Worm (Caenorhabditis elegans) whole organism, L3 larva: Measurements from ENCODE around the gene nhr-253.

ENCODE experiments used
- R02D3.7 ChIP-seq: fragments of 150-350 bp; optimal IDR thresholded peaks from 2 replicates; lab custom pipeline; 2014; ENCODE audit warnings: missing biosample characterization, missing genetic modification characterization
- ZK546.5 ChIP-seq: sonication (generic microtip); optimal IDR thresholded peaks from 2 replicates; lab custom pipeline; 2017; ENCODE audit warnings: missing biosample characterization, missing genetic modification characterization
- aly-2 ChIP-seq: fragments of 150-350 bp; optimal IDR thresholded peaks from 2 replicates; lab custom pipeline; 2014; ENCODE audit warnings: missing biosample characterization, missing genetic modification characterization
- ama-1 ChIP-seq: fragments of 150-350 bp; optimal IDR thresholded peaks from 2 replicates; lab custom pipeline; 2018
- ceh-16 ChIP-seq: sonication (generic microtip); optimal IDR thresholded peaks from 2 replicates; lab custom pipeline; 2017; ENCODE audit warnings: missing biosample characterization, missing genetic modification characterization
- ceh-28 ChIP-seq: fragments of 150-350 bp; optimal IDR thresholded peaks from 2 replicates; lab custom pipeline; 2014; ENCODE audit warnings: missing biosample characterization, missing genetic modification reagents, missing genetic modification characterization
- ceh-82 ChIP-seq: fragments of 150-350 bp; optimal IDR thresholded peaks from 2 replicates; lab custom pipeline; 2014; ENCODE audit warnings: missing biosample characterization, missing genetic modification characterization
- ceh-9 ChIP-seq: sonication (generic microtip); optimal IDR thresholded peaks from 2 replicates; lab custom pipeline; 2018; ENCODE audit warnings: missing biosample characterization, missing genetic modification characterization
- daf-12 ChIP-seq: fragments of 150-350 bp; optimal IDR thresholded peaks from 2 replicates; lab custom pipeline; 2014; ENCODE audit warnings: missing biosample characterization, missing genetic modification reagents, missing genetic modification characterization
- egl-27 ChIP-seq: sonication (generic microtip); optimal IDR thresholded peaks from 4 replicates; lab custom pipeline; 2017; ENCODE audit warnings: missing biosample characterization, missing genetic modification reagents, missing genetic modification characterization
- egl-5 ChIP-seq: fragments of 150-350 bp; optimal IDR thresholded peaks from 2 replicates; lab custom pipeline; 2017; ENCODE audit warnings: missing biosample characterization, missing genetic modification reagents, missing genetic modification characterization, inconsistent platforms
- elt-1 ChIP-seq: fragments of 150-350 bp; optimal IDR thresholded peaks from 2 replicates; lab custom pipeline; 2014; ENCODE audit warnings: missing biosample characterization, missing genetic modification characterization
- elt-2 ChIP-seq: sonication (generic microtip); optimal IDR thresholded peaks from 2 replicates; lab custom pipeline; 2016; ENCODE audit warnings: missing genetic modification reagents, mild to moderate bottlenecking, missing genetic modification characterization, missing compliant biosample characterization
- elt-3 ChIP-seq, 3 experiments: fragments of 150-350 bp in 1 of 3; sonication (generic microtip) in 2 of 3; optimal IDR thresholded peaks; 2 replicates in 2 of 3; 4 replicates in 1 of 3; lab custom pipeline; 2014 to 2017; ENCODE audit warnings: missing biosample characterization in 3 of 3, missing genetic modification characterization in 3 of 3
- eor-1 ChIP-seq, 2 experiments: fragments of 150-350 bp; optimal IDR thresholded peaks; 2 replicates each; lab custom pipeline; 2014 to 2018; ENCODE audit warnings: missing biosample characterization in 2 of 2, missing genetic modification characterization in 2 of 2
- fkh-10 ChIP-seq: sonication (generic microtip); optimal IDR thresholded peaks from 2 replicates; lab custom pipeline; 2017; ENCODE audit warnings: missing biosample characterization, missing genetic modification reagents, missing genetic modification characterization
- fkh-2 ChIP-seq: fragments of 150-350 bp; optimal IDR thresholded peaks from 2 replicates; lab custom pipeline; 2014; ENCODE audit warnings: missing biosample characterization, missing genetic modification reagents, missing genetic modification characterization
- fos-1 ChIP-seq: fragments of 150-350 bp; optimal IDR thresholded peaks from 2 replicates; lab custom pipeline; 2014; ENCODE audit warnings: missing biosample characterization, missing genetic modification characterization
- hmg-11 ChIP-seq: sonication (generic microtip); optimal IDR thresholded peaks from 2 replicates; lab custom pipeline; 2016; ENCODE audit warnings: missing genetic modification characterization, missing compliant biosample characterization
- lin-39 ChIP-seq: fragments of 150-350 bp; optimal IDR thresholded peaks from 2 replicates; lab custom pipeline; 2018; ENCODE audit warnings: missing biosample characterization, missing genetic modification reagents, missing genetic modification characterization
- mdl-1 ChIP-seq: fragments of 150-350 bp; optimal IDR thresholded peaks from 2 replicates; lab custom pipeline; 2014; ENCODE audit warnings: missing biosample characterization, missing genetic modification characterization
- mml-1 ChIP-seq: fragments of 150-350 bp; sonication (generic microtip); optimal IDR thresholded peaks from 3 replicates; lab custom pipeline; 2014; ENCODE audit warnings: missing biosample characterization, missing genetic modification characterization
- nfya-1 ChIP-seq: sonication (generic microtip); optimal IDR thresholded peaks from 2 replicates; lab custom pipeline; 2017; ENCODE audit warnings: missing genetic modification characterization, mild to moderate bottlenecking, missing compliant biosample characterization, antibody characterized with exemption, moderate library complexity; ENCODE audit not compliant: insufficient read depth
- nhr-12 ChIP-seq: fragments of 150-350 bp; optimal IDR thresholded peaks from 2 replicates; lab custom pipeline; 2014; ENCODE audit warnings: missing biosample characterization, missing genetic modification characterization
- nhr-23 ChIP-seq: fragments of 150-350 bp; optimal IDR thresholded peaks from 2 replicates; lab custom pipeline; 2014; ENCODE audit warnings: missing biosample characterization, missing genetic modification reagents, missing genetic modification characterization
- nhr-237 ChIP-seq: fragments of 150-350 bp; optimal IDR thresholded peaks from 2 replicates; lab custom pipeline; 2014; ENCODE audit warnings: missing biosample characterization, missing genetic modification characterization
- nhr-25 ChIP-seq: sonication (generic microtip); optimal IDR thresholded peaks from 2 replicates; lab custom pipeline; 2017; ENCODE audit warnings: missing biosample characterization, missing genetic modification characterization
- nhr-67 ChIP-seq: fragments of 150-350 bp; optimal IDR thresholded peaks from 2 replicates; lab custom pipeline; 2014; ENCODE audit warnings: missing biosample characterization, missing genetic modification characterization
- nhr-76 ChIP-seq: fragments of 150-350 bp; sonication (generic microtip); optimal IDR thresholded peaks from 5 replicates; lab custom pipeline; 2014; ENCODE audit warnings: missing biosample characterization, missing genetic modification characterization
- nhr-77 ChIP-seq: fragments of 150-350 bp; optimal IDR thresholded peaks from 2 replicates; lab custom pipeline; 2014; ENCODE audit warnings: missing biosample characterization, missing genetic modification characterization
- pha-4 ChIP-seq: fragments of 150-350 bp; optimal IDR thresholded peaks from 2 replicates; lab custom pipeline; 2014; ENCODE audit warnings: missing biosample characterization, missing genetic modification reagents, missing genetic modification characterization
- sea-2 ChIP-seq: fragments of 150-350 bp; sonication (generic microtip); optimal IDR thresholded peaks from 4 replicates; lab custom pipeline; 2014; ENCODE audit warnings: missing biosample characterization, missing genetic modification reagents, missing genetic modification characterization
- skn-1 ChIP-seq: fragments of 150-350 bp; optimal IDR thresholded peaks from 2 replicates; lab custom pipeline; 2014; ENCODE audit warnings: missing biosample characterization, missing genetic modification characterization
- unc-39 ChIP-seq: sonication (generic microtip); optimal IDR thresholded peaks from 4 replicates; lab custom pipeline; 2017; ENCODE audit warnings: missing biosample characterization, missing genetic modification characterization
- unc-62 ChIP-seq: fragments of 150-350 bp; sonication (generic microtip); optimal IDR thresholded peaks from 4 replicates; lab custom pipeline; 2014; ENCODE audit warnings: missing biosample characterization, missing genetic modification reagents, missing genetic modification characterization
- zag-1 ChIP-seq: fragments of 150-350 bp; optimal IDR thresholded peaks from 2 replicates; lab custom pipeline; 2014; ENCODE audit warnings: missing biosample characterization, missing genetic modification characterization
- ztf-11 ChIP-seq: fragments of 150-350 bp; optimal IDR thresholded peaks from 2 replicates; lab custom pipeline; 2014; ENCODE audit warnings: missing biosample characterization, missing genetic modification characterization

Gene nhr-253

DNA sequence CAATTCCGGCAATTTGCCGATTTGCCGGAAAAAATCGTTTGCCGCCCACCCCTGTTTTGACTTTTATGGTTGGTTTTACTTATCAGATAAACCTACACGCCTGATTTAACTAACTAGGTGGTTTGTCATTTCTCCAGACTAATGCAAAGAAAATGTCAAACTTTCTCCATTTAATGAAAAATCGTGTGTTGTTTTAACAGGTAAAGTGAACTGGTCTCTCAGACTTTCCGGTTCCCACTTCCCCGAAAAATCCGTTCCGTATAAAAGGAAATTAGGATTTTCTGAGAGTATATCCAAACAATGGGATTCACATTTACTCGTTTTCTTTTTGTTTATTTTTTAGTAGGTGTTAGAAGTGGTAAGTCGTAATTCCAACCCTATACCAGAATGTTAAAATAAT is 31.7 kb upstream of the nhr-253 start, which contains the start of gene mltn-6:
mltn-6 (plus strand) TSS at position 301 of the 400 bp plus-strand sequence.
- TF ChIP-seq elt-2 (tag; lab: Kevin White, UChicago) (no peak), ceh-9 (tag; lab: Kevin White, UChicago) (no peak), elt-1 (no peak), ama-1 (lab: Kevin White, UChicago) (no peak), egl-27 (tag; lab: Kevin White, UChicago) (no peak), mdl-1 (tag; lab: Kevin White, UChicago) (no peak), nhr-25 (tag; lab: Kevin White, UChicago) (no peak), hmg-11 (tag; lab: Kevin White, UChicago) (no peak), nhr-76 (tag; lab: Kevin White, UChicago) (no peak), R02D3.7 (tag; lab: Kevin White, UChicago) (no peak), elt-3 (tag; optimal IDR thresholded peaks at IDR 0.05; lab: Kevin White, UChicago) (no peak), unc-39 (tag; lab: Kevin White, UChicago) (no peak), pha-4 (no peak), fos-1 (tag; lab: Kevin White, UChicago) (no peak), nhr-77 (tag; lab: Kevin White, UChicago) (no peak), nhr-237 (no peak)

DNA sequence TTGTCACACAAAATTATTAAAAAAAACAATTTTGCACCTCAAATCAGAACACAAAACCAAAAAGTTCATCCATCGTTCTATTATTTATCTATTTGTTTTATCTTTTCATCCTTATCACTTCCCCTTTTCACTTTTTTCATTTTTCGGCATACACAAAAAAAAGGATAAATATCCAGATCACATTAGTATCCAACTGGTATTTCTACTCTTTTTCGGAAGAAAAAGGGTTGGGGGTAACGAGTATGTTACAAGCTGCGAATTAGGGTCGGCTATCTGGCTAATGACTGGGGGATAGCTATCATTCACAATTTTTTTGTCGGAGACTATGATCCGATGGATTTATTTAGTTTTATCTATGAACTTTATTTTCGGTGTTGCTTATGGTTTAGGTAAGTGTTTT is 26.4 kb upstream of the nhr-253 start, which contains the start of gene mltn-7:
mltn-7 (plus strand) TSS at position 301 of the 400 bp plus-strand sequence.
- TF ChIP-seq zag-1 (tag; lab: Kevin White, UChicago) (no peak), elt-1 (no peak)

DNA sequence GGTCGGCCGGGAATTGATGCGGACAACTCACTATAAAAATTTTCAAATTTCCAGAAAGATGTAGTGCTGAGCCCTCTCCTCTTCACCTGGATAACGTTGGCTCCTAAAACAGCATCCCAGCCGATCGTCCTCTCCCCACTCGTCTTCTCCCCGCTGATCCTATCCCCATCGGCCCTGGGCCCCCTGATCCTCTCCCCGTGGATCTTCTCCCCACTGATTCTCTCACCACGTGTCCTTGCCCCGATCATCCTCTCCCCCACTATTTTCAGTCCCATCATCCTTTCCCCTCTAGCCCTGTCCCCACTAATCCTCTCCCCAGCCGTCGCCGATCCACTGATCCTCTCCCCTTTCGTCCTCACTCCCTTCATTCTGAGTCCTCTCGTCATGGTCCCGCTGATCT is 23.2 kb upstream of the nhr-253 start:
- TF ChIP-seq nhr-25 (tag; lab: Kevin White, UChicago) = no peak
- TF ChIP-seq fos-1 (tag; lab: Kevin White, UChicago) = no peak
- no peak for TF ChIP-seq nhr-67 (tag; lab: Kevin White, UChicago)
- TF ChIP-seq ztf-11 (tag; lab: Kevin White, UChicago) = no peak
- no peak for TF ChIP-seq ceh-16
- TF ChIP-seq daf-12 (tag; lab: Kevin White, UChicago) = no peak
- TF ChIP-seq sea-2 (GFP tag; lab: Kevin White, UChicago) = no peak
- no peak for TF ChIP-seq mml-1 (tag; lab: Kevin White, UChicago)
- no peak for TF ChIP-seq egl-27 (tag; lab: Kevin White, UChicago)
- TF ChIP-seq ceh-82 (tag; lab: Kevin White, UChicago) = no peak
- TF ChIP-seq pha-4 = no peak
- no peak for TF ChIP-seq fkh-10
- TF ChIP-seq nhr-77 (tag; lab: Kevin White, UChicago) = no peak
- TF ChIP-seq ZK546.5 = no peak
- TF ChIP-seq skn-1 = no peak
- no peak for TF ChIP-seq lin-39 (tag; lab: Kevin White, UChicago)
- TF ChIP-seq nhr-23 (tag; lab: Kevin White, UChicago) = no peak
- TF ChIP-seq nhr-237 = no peak
- no peak for TF ChIP-seq unc-39 (tag; lab: Kevin White, UChicago)
- no peak for TF ChIP-seq nhr-12 (tag; lab: Kevin White, UChicago)

DNA sequence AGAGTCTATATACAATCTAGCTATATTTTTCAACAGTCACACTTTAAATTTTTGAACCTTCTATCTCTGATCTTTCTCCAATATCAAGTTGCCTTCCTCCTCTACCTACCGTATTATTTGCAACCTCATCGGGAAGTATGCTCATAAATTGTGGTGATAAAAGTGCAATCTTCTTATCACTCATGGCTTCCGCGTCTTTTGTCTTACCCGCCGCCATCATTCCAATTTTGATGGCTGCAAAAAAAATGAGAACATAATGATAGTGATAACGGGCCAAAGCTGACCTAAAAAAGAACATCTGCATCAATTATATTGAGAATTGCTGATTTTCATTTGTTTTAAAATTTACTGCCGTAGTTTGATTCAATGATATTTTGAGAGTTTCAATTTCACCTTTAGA is 19.6 kb upstream of the nhr-253 start:
- TF ChIP-seq eor-1 (tag; optimal IDR thresholded peaks at IDR 0.05; lab: Kevin White, UChicago) (no peak), nhr-237 (no peak), elt-3 (tag; optimal IDR thresholded peaks at IDR 0.05; lab: Kevin White, UChicago) (peak in 1 of 3 experiments; percentile 35), ZK546.5 (no peak), fkh-2 (tag; lab: Kevin White, UChicago) (no peak), elt-1 (no peak), elt-2 (tag; lab: Kevin White, UChicago) (peak; percentile 51), zag-1 (tag; lab: Kevin White, UChicago) (no peak), aly-2 (tag; lab: Kevin White, UChicago) (no peak), ceh-28 (no peak), egl-5 (tag; lab: Kevin White, UChicago) (no peak), nhr-77 (tag; lab: Kevin White, UChicago) (no peak), nfya-1 (no peak), unc-62 (GFP tag; lab: Kevin White, UChicago) (no peak), fkh-10 (no peak)
